Worm (Caenorhabditis elegans) whole organism, young adult: ENCODE measurements around the gene cdc-73.

Source experiments
- Y56A3A.18 ChIP-seq: fragments of 200-800 bp; sonication (Bioruptor generic); IDR thresholded peaks from 2 replicates; pipeline ENCODE4 v1.3.6; 2022; ENCODE audit warnings: missing genetic modification reagents, missing genetic modification characterization, missing compliant biosample characterization
- ccch-3 ChIP-seq: fragments of 200-800 bp; sonication (Bioruptor generic); optimal IDR thresholded peaks from 2 replicates; lab custom pipeline; 2018; ENCODE audit warnings: mild to moderate bottlenecking, missing genetic modification characterization, missing compliant biosample characterization

DNA sequence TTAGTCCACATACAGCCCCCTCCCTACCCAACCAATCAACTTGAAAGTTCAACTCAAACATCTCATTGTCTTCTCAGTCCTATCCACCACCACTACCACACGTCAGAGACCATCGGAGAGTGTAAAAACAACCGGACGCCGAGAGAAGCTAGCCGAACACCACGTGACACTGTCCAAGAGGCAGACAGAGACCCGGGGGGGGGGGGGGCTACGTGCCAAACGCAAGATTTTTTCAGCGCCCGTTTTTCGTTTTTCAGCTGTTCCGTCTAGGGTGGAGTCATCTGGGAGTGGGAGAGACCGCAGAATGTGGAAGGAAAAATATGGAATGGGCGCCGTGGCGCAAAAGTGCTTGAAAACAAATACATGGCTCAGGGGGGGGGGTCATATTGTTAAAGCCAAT lies 16.5 kb upstream of the cdc-73 start:
- TF ChIP-seq ccch-3 (no peak), Y56A3A.18 (no peak)
